Fruit fly (Drosophila melanogaster): Measurements from ENCODE around the gene CG10137.
A peak's percentile ranks its signal among the peaks of the same experiment; 100 is the strongest.

Gene CG10137

dm6 chr2L:19506323-19506722 is 20.2 kb upstream of the CG10137 start:
- no peak for TF ChIP-seq rgr (GFP tag; optimal IDR thresholded peaks at IDR 0.05)
- TF ChIP-seq foxo (GFP tag; optimal IDR thresholded peaks at IDR 0.05), result no peak
- no peak for TF ChIP-seq pan (optimal IDR thresholded peaks at IDR 0.05)
- TF ChIP-seq CrebA (GFP tag; optimal IDR thresholded peaks at IDR 0.05; ENCODE audit: borderline replicate concordance), result no peak
- TF ChIP-seq Hnf4 (GFP tag; optimal IDR thresholded peaks at IDR 0.05), result no peak
- TF ChIP-seq fru (GFP tag; optimal IDR thresholded peaks at IDR 0.05), result no peak
- no peak for TF ChIP-seq Rel (GFP tag; optimal IDR thresholded peaks at IDR 0.05)
- peak; percentile 89 for TF ChIP-seq Rel (tag; optimal IDR thresholded peaks at IDR 0.05)

dm6 chr2L:19508361-19508918 is 18.0 kb upstream of the CG10137 start, which contains the start of gene cyst:
Gene cyst (minus strand): TSS chr2L:19508764.
- TF ChIP-seq br (GFP tag; optimal IDR thresholded peaks at IDR 0.05) (peak; percentile 42), foxo (GFP tag; optimal IDR thresholded peaks at IDR 0.05) (peak in 1 of 2 experiments; percentile 66), Myc (optimal IDR thresholded peaks at IDR 0.05) (peak; percentile 19), rgr (GFP tag; optimal IDR thresholded peaks at IDR 0.05) (peak; percentile 57), OdsH (GFP tag; optimal IDR thresholded peaks at IDR 0.05) (peak; percentile 43), h (GFP tag; optimal IDR thresholded peaks at IDR 0.05) (peak; percentile 73), CrebA (GFP tag; optimal IDR thresholded peaks at IDR 0.05; ENCODE audit: borderline replicate concordance) (no peak), ey (GFP tag; optimal IDR thresholded peaks at IDR 0.05) (peak; percentile 42), CG32264 (GFP tag; optimal IDR thresholded peaks at IDR 0.05) (peak; percentile 13), Hr83 (GFP tag; optimal IDR thresholded peaks at IDR 0.05; ENCODE audit: poor library complexity, severe bottlenecking) (peak; percentile 92), Rel (GFP tag; optimal IDR thresholded peaks at IDR 0.05) (no peak), Rel (tag; optimal IDR thresholded peaks at IDR 0.05) (no peak), sv (GFP tag; optimal IDR thresholded peaks at IDR 0.05) (peak; percentile 16), CG9705 (GFP tag; optimal IDR thresholded peaks at IDR 0.05) (peak; percentile 30), dl (GFP tag; optimal IDR thresholded peaks at IDR 0.05; ENCODE audit: insufficient read depth in 1 of 2, partially characterized antibody in 2 of 2) (no peak), lola (GFP tag; optimal IDR thresholded peaks at IDR 0.05) (no peak), fru (GFP tag; optimal IDR thresholded peaks at IDR 0.05) (peak; percentile 52)

DNA sequence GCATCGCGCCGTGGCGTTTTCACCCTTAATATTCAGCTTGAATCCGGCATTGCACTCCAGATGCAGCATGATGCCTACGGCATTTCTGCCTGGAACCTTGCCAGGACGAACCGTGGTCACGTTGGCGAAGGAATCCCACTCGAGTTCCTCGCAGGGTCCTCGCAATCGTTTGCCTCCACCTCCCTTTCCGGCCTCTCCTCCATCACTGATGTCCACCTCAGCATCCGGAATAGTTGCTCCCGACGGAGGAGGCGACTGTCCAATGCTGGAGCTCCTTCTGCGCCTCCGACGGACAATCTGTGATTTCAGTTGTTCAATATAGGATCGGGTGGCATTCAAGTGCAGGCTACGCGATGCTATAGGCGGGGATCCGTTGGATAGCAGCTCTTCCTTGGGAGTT is 14.3 kb upstream of the CG10137 start:
- TF ChIP-seq Dif (GFP tag; optimal IDR thresholded peaks at IDR 0.05; ENCODE audit: partially characterized antibody), result no peak
- TF ChIP-seq pan (optimal IDR thresholded peaks at IDR 0.05), result no peak
- TF ChIP-seq rgr (GFP tag; optimal IDR thresholded peaks at IDR 0.05), result no peak
- no peak for TF ChIP-seq psq (GFP tag; optimal IDR thresholded peaks at IDR 0.05)
- no peak for TF ChIP-seq Hr83 (GFP tag; optimal IDR thresholded peaks at IDR 0.05; ENCODE audit: poor library complexity, severe bottlenecking)
- TF ChIP-seq dl (GFP tag; optimal IDR thresholded peaks at IDR 0.05; ENCODE audit: insufficient read depth in 1 of 2, partially characterized antibody in 2 of 2), result no peak
- TF ChIP-seq tai (GFP tag; optimal IDR thresholded peaks at IDR 0.05), result no peak
- no peak for TF ChIP-seq Dfd (GFP tag; optimal IDR thresholded peaks at IDR 0.05)
- TF ChIP-seq h (GFP tag; optimal IDR thresholded peaks at IDR 0.05), result no peak
- TF ChIP-seq OdsH (GFP tag; optimal IDR thresholded peaks at IDR 0.05), result no peak
- no peak for TF ChIP-seq dmrt93B (GFP tag; optimal IDR thresholded peaks at IDR 0.05)
- no peak for TF ChIP-seq sage (GFP tag; optimal IDR thresholded peaks at IDR 0.05)
- TF ChIP-seq br (GFP tag; optimal IDR thresholded peaks at IDR 0.05), result no peak
- TF ChIP-seq HLH106 (tag; optimal IDR thresholded peaks at IDR 0.05), result no peak
- no peak for TF ChIP-seq sv (GFP tag; optimal IDR thresholded peaks at IDR 0.05)

DNA sequence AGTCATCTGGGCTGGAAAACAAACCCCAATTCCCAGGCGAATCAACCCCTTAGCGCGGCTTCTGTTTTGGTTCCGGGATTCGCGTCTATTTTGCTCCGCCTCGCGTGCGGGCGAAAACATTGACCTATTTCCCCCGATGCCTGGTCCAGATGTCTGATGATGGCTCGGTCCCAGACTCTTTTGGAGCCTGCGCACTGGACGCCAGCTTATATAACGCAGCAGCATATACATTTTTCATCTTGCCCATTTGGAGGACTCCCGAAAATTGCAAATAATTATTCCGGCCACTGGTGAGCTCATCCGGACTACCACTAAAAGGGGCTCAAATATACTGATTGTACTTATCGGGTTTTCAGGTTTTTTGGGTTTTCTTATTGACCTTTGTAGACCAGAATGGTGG is 10.4 kb upstream of the CG10137 start:
- TF ChIP-seq sage (GFP tag; optimal IDR thresholded peaks at IDR 0.05) (no peak), psq (GFP tag; optimal IDR thresholded peaks at IDR 0.05) (peak; percentile 34)

- no peak for TF ChIP-seq ey (GFP tag; optimal IDR thresholded peaks at IDR 0.05)
- TF ChIP-seq HLH106 (tag; optimal IDR thresholded peaks at IDR 0.05), result peak; percentile 17
- no peak for TF ChIP-seq Sp1 (GFP tag; optimal IDR thresholded peaks at IDR 0.05)
Measured at dm6 chr2L:19517154-19517814, 9.2 kb upstream of the CG10137 start, which contains the start of gene Hasp. Gene Hasp (minus strand): TSS chr2L:19517204.

DNA sequence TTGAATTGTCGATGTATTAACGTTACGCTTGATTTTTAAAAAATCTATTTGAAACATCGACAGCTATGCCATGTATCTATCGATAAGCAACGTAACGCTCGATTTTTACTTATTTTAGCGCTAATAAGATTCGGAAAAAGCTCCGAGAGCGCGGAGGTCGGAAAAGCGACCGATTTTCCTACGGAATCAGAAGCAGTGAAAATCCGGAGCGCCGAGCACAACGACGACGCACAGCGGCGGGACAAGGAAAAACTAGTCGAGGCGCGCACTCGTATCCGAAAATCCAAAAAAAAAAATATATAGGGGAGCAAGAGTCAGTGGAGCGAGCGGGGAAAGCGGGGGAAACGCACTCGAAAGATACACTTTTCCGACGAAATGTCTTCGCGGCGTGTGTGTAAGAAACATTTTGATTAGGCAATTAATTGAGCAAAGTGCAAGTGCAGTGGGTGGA is 7.8 kb upstream of the CG10137 start, which contains the start of gene CG10132:
CG10132 (plus strand) TSS at position 189 of the 451 bp plus-strand sequence.
- TF ChIP-seq Jra (GFP tag; optimal IDR thresholded peaks at IDR 0.05), result no peak
- TF ChIP-seq CrebA (GFP tag; optimal IDR thresholded peaks at IDR 0.05; ENCODE audit: borderline replicate concordance), result no peak
- no peak for TF ChIP-seq Mio (GFP tag; optimal IDR thresholded peaks at IDR 0.05)
- TF ChIP-seq fru (GFP tag; optimal IDR thresholded peaks at IDR 0.05), result no peak
- TF ChIP-seq h (GFP tag; optimal IDR thresholded peaks at IDR 0.05), result no peak
- TF ChIP-seq pan (optimal IDR thresholded peaks at IDR 0.05), result no peak
- TF ChIP-seq woc (GFP tag; optimal IDR thresholded peaks at IDR 0.05), result no peak
- no peak for TF ChIP-seq OdsH (GFP tag; optimal IDR thresholded peaks at IDR 0.05)
- no peak for TF ChIP-seq Hnf4 (GFP tag; optimal IDR thresholded peaks at IDR 0.05)
- no peak for TF ChIP-seq Dfd (GFP tag; optimal IDR thresholded peaks at IDR 0.05)
- no peak for TF ChIP-seq dsf (GFP tag; optimal IDR thresholded peaks at IDR 0.05; ENCODE audit: borderline replicate concordance)
- TF ChIP-seq dmrt93B (GFP tag; optimal IDR thresholded peaks at IDR 0.05), result no peak
- no peak for TF ChIP-seq Sp1 (GFP tag; optimal IDR thresholded peaks at IDR 0.05)
- no peak for TF ChIP-seq psq (GFP tag; optimal IDR thresholded peaks at IDR 0.05)
- no peak for TF ChIP-seq sv (GFP tag; optimal IDR thresholded peaks at IDR 0.05)
- TF ChIP-seq usp (GFP tag; optimal IDR thresholded peaks at IDR 0.05), result no peak
